Fruit fly (Drosophila melanogaster) whole organism, larva: ENCODE measurements around the gene hyd.

ENCODE experiments used
- noc ChIP-seq: fragments of 200-800 bp; sonication (Bioruptor generic); optimal IDR thresholded peaks from 3 replicates; lab custom pipeline; 2019; ENCODE audit warnings: missing biosample characterization, mild to moderate bottlenecking, missing genetic modification characterization, moderate library complexity

Gene hyd

dm6 chr3R:9746267-9746666, 20.9 kb upstream of the hyd start, which contains the start of gene CG34409:
Gene CG34409 (minus strand): TSS chr3R:9746367.
- no peak for TF ChIP-seq noc (tag; lab: Kevin White, UChicago)

dm6 chr3R:9745442-9745841, 20.0 kb upstream of the hyd start:
- no peak for TF ChIP-seq noc (tag; lab: Kevin White, UChicago)

dm6 chr3R:9743995-9744394, 18.6 kb upstream of the hyd start:
- no peak for TF ChIP-seq noc (tag; lab: Kevin White, UChicago)

- TF ChIP-seq noc (tag; lab: Kevin White, UChicago) = no peak
Measured at dm6 chr3R:9743217-9743616, 17.8 kb upstream of the hyd start, which contains the start of gene CG31415. Gene CG31415 (plus strand): TSS chr3R:9743517.

- no peak for TF ChIP-seq noc (tag; lab: Kevin White, UChicago)
Measured at dm6 chr3R:9740713-9741112, 15.3 kb upstream of the hyd start, which contains the start of gene Pnn. Gene Pnn (plus strand): TSS chr3R:9740899.

dm6 chr3R:9739793-9740192, 14.4 kb upstream of the hyd start, which contains the start of gene side-VII:
Gene side-VII (minus strand): TSS chr3R:9739979.
- no peak for TF ChIP-seq noc (tag; lab: Kevin White, UChicago)

- TF ChIP-seq noc (tag; lab: Kevin White, UChicago) = no peak
Measured at dm6 chr3R:9735151-9735550, 9.7 kb upstream of the hyd start.

- no peak for TF ChIP-seq noc (tag; lab: Kevin White, UChicago)
Measured at dm6 chr3R:9733150-9733549, 7.7 kb upstream of the hyd start, which contains the start of gene alphaTub85E. Gene alphaTub85E (minus strand): TSS chr3R:9733250.

dm6 chr3R:9730784-9731183, 5.4 kb upstream of the hyd start, which contains the start of gene FoxP:
Gene FoxP (minus strand): TSS chr3R:9730872.
- TF ChIP-seq noc (tag; lab: Kevin White, UChicago) = no peak

dm6 chr3R:9710886-9711285, 14.5 kb downstream of the hyd start, which contains the start of the genes trbd and dmt:
Gene trbd (minus strand): TSS chr3R:9711037.
Gene dmt (plus strand): TSS chr3R:9711142.
- no peak for TF ChIP-seq noc (tag; lab: Kevin White, UChicago)

- TF ChIP-seq noc (tag; lab: Kevin White, UChicago) = no peak
Measured at dm6 chr3R:9710228-9710627, 15.2 kb downstream of the hyd start.

dm6 chr3R:9705008-9705628, 20.3 kb downstream of the hyd start, which contains the start of gene Unc-115a:
Gene Unc-115a (minus strand): TSS chr3R:9705417.
- TF ChIP-seq noc (tag; lab: Kevin White, UChicago) = peak; percentile 46

dm6 chr3R:9704183-9705007, 21.0 kb downstream of the hyd start:
- TF ChIP-seq noc (tag; lab: Kevin White, UChicago) = peak; percentile 47

dm6 chr3R:9703273-9703672, 22.1 kb downstream of the hyd start:
- TF ChIP-seq noc (tag; lab: Kevin White, UChicago) = no peak

- peak; percentile 91 for TF ChIP-seq noc (tag; lab: Kevin White, UChicago)
Measured at dm6 chr3R:9702567-9702966, 22.8 kb downstream of the hyd start.

- TF ChIP-seq noc (tag; lab: Kevin White, UChicago) = no peak
Measured at dm6 chr3R:9701897-9702296, 23.5 kb downstream of the hyd start.
